Fruit fly (Drosophila melanogaster) whole organism, wandering third instar larva: Measurements from ENCODE around the gene CG13449.
A peak's percentile ranks its signal among the peaks of the same experiment; 100 is the strongest.

ENCODE experiments used
- Abd-B ChIP-seq: fragments of >200 bp; optimal IDR thresholded peaks from 2 replicates; lab custom pipeline; 2017; ENCODE audit warnings: missing biosample characterization, missing genetic modification characterization
- CG32264 ChIP-seq: fragments of 200-800 bp; sonication (Bioruptor generic); optimal IDR thresholded peaks from 2 replicates; lab custom pipeline; 2016; ENCODE audit warnings: missing biosample characterization, missing genetic modification characterization
- CG9705 ChIP-seq: fragments of 200-800 bp; sonication (Bioruptor generic); optimal IDR thresholded peaks from 2 replicates; lab custom pipeline; 2018; ENCODE audit warnings: missing biosample characterization, mild to moderate bottlenecking, missing genetic modification characterization
- CrebA ChIP-seq: fragments of 200-800 bp; sonication (Bioruptor generic); optimal IDR thresholded peaks from 2 replicates; lab custom pipeline; 2016; ENCODE audit warnings: missing biosample characterization, mild to moderate bottlenecking, missing genetic modification characterization, borderline replicate concordance
- Dfd ChIP-seq: fragments of >200 bp; optimal IDR thresholded peaks from 2 replicates; lab custom pipeline; 2017; ENCODE audit warnings: missing biosample characterization, missing genetic modification characterization
- Dif ChIP-seq: fragments of 200-275, 200-300 bp; sonication (Bioruptor generic); optimal IDR thresholded peaks from 2 replicates; lab custom pipeline; 2018; ENCODE audit warnings: missing biosample characterization, missing genetic modification characterization; ENCODE audit not compliant: partially characterized antibody
- GATAd ChIP-seq: sonication (Bioruptor generic); optimal IDR thresholded peaks from 2 replicates; lab custom pipeline; 2016; ENCODE audit warnings: missing biosample characterization, missing genetic modification characterization
- HLH106 ChIP-seq: fragments of 200-800 bp; optimal IDR thresholded peaks from 3 replicates; lab custom pipeline; 2019; ENCODE audit warnings: missing biosample characterization, mild to moderate bottlenecking, missing genetic modification characterization, moderate library complexity
- Hnf4 ChIP-seq: fragments of 200-800 bp; sonication (Bioruptor generic); optimal IDR thresholded peaks from 2 replicates; lab custom pipeline; 2016; ENCODE audit warnings: missing biosample characterization, mild to moderate bottlenecking, missing genetic modification characterization
- Hr78 ChIP-seq: fragments of >200 bp; optimal IDR thresholded peaks from 2 replicates; lab custom pipeline; 2017; ENCODE audit warnings: missing biosample characterization, missing genetic modification characterization
- Hr83 ChIP-seq: fragments of 200-300 bp; sonication (Bioruptor generic); optimal IDR thresholded peaks from 2 replicates; lab custom pipeline; 2016; ENCODE audit warnings: missing biosample characterization, mild to moderate bottlenecking, missing genetic modification characterization, moderate library complexity; ENCODE audit not compliant: poor library complexity, severe bottlenecking
- Jra ChIP-seq: sonication (Bioruptor generic); optimal IDR thresholded peaks from 2 replicates; lab custom pipeline; 2016; ENCODE audit warnings: missing biosample characterization, missing genetic modification characterization
- Mio ChIP-seq: sonication (Bioruptor generic); optimal IDR thresholded peaks from 2 replicates; lab custom pipeline; 2016; ENCODE audit warnings: missing biosample characterization, missing genetic modification characterization
- Myc ChIP-seq: fragments of >200 bp; optimal IDR thresholded peaks from 2 replicates; lab custom pipeline; 2017
- N ChIP-seq: fragments of >200 bp; optimal IDR thresholded peaks from 2 replicates; lab custom pipeline; 2018; ENCODE audit warnings: missing biosample characterization, missing external identifiers, missing genetic modification characterization
- OdsH ChIP-seq: fragments of 200-800 bp; sonication (Bioruptor generic); optimal IDR thresholded peaks from 2 replicates; lab custom pipeline; 2016; ENCODE audit warnings: missing biosample characterization, mild to moderate bottlenecking, missing genetic modification characterization
- Rel ChIP-seq, 2 experiments: fragments of 200-800 bp; sonication (Bioruptor generic) in 1 of 2; optimal IDR thresholded peaks; 2 replicates in 1 of 2; 3 replicates in 1 of 2; lab custom pipeline; 2016 to 2019; ENCODE audit warnings: mild to moderate bottlenecking in 2 of 2, missing biosample characterization in 2 of 2, missing genetic modification characterization in 2 of 2, moderate library complexity in 1 of 2
- Sp1 ChIP-seq: fragments of 200-800 bp; sonication (Bioruptor generic); optimal IDR thresholded peaks from 3 replicates; lab custom pipeline; 2019; ENCODE audit warnings: missing biosample characterization, mild to moderate bottlenecking, missing genetic modification characterization, moderate library complexity
- Vsx2 ChIP-seq: fragments of 200-300, 225-300 bp; sonication (Bioruptor generic); optimal IDR thresholded peaks from 2 replicates; lab custom pipeline; 2018; ENCODE audit warnings: missing biosample characterization, missing genetic modification characterization; ENCODE audit not compliant: partially characterized antibody
- br ChIP-seq: fragments of 200-800 bp; sonication (Bioruptor generic); optimal IDR thresholded peaks from 2 replicates; lab custom pipeline; 2016; ENCODE audit warnings: missing biosample characterization, missing genetic modification characterization
- brk ChIP-seq: fragments of 200-800 bp; sonication (Bioruptor generic); optimal IDR thresholded peaks from 2 replicates; lab custom pipeline; 2016; ENCODE audit warnings: missing biosample characterization, mild to moderate bottlenecking, missing genetic modification characterization
- dl ChIP-seq, 2 experiments: fragments of 175-275, 200-275 bp in 1 of 2; fragments of 200-275 bp in 1 of 2; sonication (Bioruptor generic); optimal IDR thresholded peaks; lab custom pipeline; 2018; ENCODE audit warnings: mild to moderate bottlenecking in 2 of 2, missing biosample characterization in 2 of 2, missing genetic modification characterization in 2 of 2, moderate library complexity in 2 of 2; ENCODE audit not compliant: partially characterized antibody in 2 of 2, insufficient read depth in 1 of 2
- dmrt93B ChIP-seq: fragments of 200-800 bp; sonication (Bioruptor generic); optimal IDR thresholded peaks from 2 replicates; lab custom pipeline; 2018; ENCODE audit warnings: missing biosample characterization, mild to moderate bottlenecking, missing genetic modification characterization
- dsf ChIP-seq: sonication (Bioruptor generic); optimal IDR thresholded peaks from 2 replicates; lab custom pipeline; 2016; ENCODE audit warnings: missing biosample characterization, missing genetic modification characterization, borderline replicate concordance
- ey ChIP-seq: fragments of 200-800 bp; sonication (Bioruptor generic); optimal IDR thresholded peaks from 2 replicates; lab custom pipeline; 2016; ENCODE audit warnings: missing biosample characterization, missing genetic modification characterization
- foxo ChIP-seq, 2 experiments: fragments of 200-800 bp; sonication (Bioruptor generic); optimal IDR thresholded peaks; 2 replicates in 1 of 2; 3 replicates in 1 of 2; lab custom pipeline; 2016 to 2017; ENCODE audit warnings: missing biosample characterization in 2 of 2, missing genetic modification characterization in 2 of 2
- fru ChIP-seq: fragments of 200-800 bp; sonication (Bioruptor generic); optimal IDR thresholded peaks from 3 replicates; lab custom pipeline; 2016; ENCODE audit warnings: missing biosample characterization, mild to moderate bottlenecking, missing genetic modification characterization
- h ChIP-seq: fragments of 200-800 bp; sonication (Bioruptor generic); optimal IDR thresholded peaks from 3 replicates; lab custom pipeline; 2016; ENCODE audit warnings: missing biosample characterization, mild to moderate bottlenecking, missing genetic modification characterization
- jim ChIP-seq: fragments of 175-275, 200-325 bp; sonication (Bioruptor generic); optimal IDR thresholded peaks from 2 replicates; lab custom pipeline; 2016; ENCODE audit warnings: missing biosample characterization, mild to moderate bottlenecking, missing genetic modification characterization
- lola ChIP-seq: fragments of >200 bp; optimal IDR thresholded peaks from 2 replicates; lab custom pipeline; 2017; ENCODE audit warnings: missing biosample characterization, missing genetic modification characterization
- pan ChIP-seq: fragments of >200 bp; optimal IDR thresholded peaks from 2 replicates; lab custom pipeline; 2017
- psq ChIP-seq: fragments of 200-800 bp; sonication (Bioruptor generic); optimal IDR thresholded peaks from 3 replicates; lab custom pipeline; 2017; ENCODE audit warnings: missing biosample characterization, mild to moderate bottlenecking, missing genetic modification characterization, moderate library complexity
- rgr ChIP-seq: fragments of 200-800 bp; sonication (Bioruptor generic); optimal IDR thresholded peaks from 3 replicates; lab custom pipeline; 2016; ENCODE audit warnings: missing biosample characterization, mild to moderate bottlenecking, missing genetic modification characterization
- sage ChIP-seq: fragments of 200-800 bp; sonication (Bioruptor generic); optimal IDR thresholded peaks from 2 replicates; lab custom pipeline; 2016; ENCODE audit warnings: missing biosample characterization, mild to moderate bottlenecking, missing genetic modification characterization
- sv ChIP-seq: fragments of 200-800 bp; sonication (Bioruptor generic); optimal IDR thresholded peaks from 3 replicates; lab custom pipeline; 2016; ENCODE audit warnings: missing biosample characterization, missing genetic modification characterization
- tai ChIP-seq: sonication (Bioruptor generic); optimal IDR thresholded peaks from 2 replicates; lab custom pipeline; 2016; ENCODE audit warnings: missing biosample characterization, missing genetic modification characterization
- usp ChIP-seq: fragments of >200 bp; optimal IDR thresholded peaks from 2 replicates; lab custom pipeline; 2017; ENCODE audit warnings: missing biosample characterization, missing genetic modification characterization
- woc ChIP-seq: sonication (Bioruptor generic); optimal IDR thresholded peaks from 2 replicates; lab custom pipeline; 2016; ENCODE audit warnings: missing biosample characterization, mild to moderate bottlenecking, missing genetic modification characterization

The CG13449 gene

dm6 chr3L:15624097-15624496 lies 11.5 kb upstream of the CG13449 start:
- no peak for TF ChIP-seq Jra (GFP tag; lab: Kevin White, UChicago)

- TF ChIP-seq Myc (lab: Kevin White, UChicago) (peak; percentile 23), N (GFP tag; lab: Kevin White, UChicago) (peak; percentile 29), dsf (GFP tag; lab: Kevin White, UChicago) (peak; percentile 85), sage (GFP tag; lab: Kevin White, UChicago) (peak; percentile 55), Vsx2 (GFP tag; lab: Kevin White, UChicago) (peak; percentile 48), sv (GFP tag; lab: Kevin White, UChicago) (peak; percentile 70), tai (GFP tag; lab: Kevin White, UChicago) (peak; percentile 95), CG9705 (GFP tag; lab: Kevin White, UChicago) (peak; percentile 78), Hr83 (GFP tag; lab: Kevin White, UChicago) (peak; percentile 99), jim (peak; percentile 26), Mio (GFP tag; lab: Kevin White, UChicago) (peak; percentile 81), dmrt93B (GFP tag; lab: Kevin White, UChicago) (peak; percentile 78), CG32264 (peak; percentile 89), CrebA (GFP tag; lab: Kevin White, UChicago) (peak; percentile 28), Abd-B (no peak), woc (GFP tag; lab: Kevin White, UChicago) (peak; percentile 60), Sp1 (peak; percentile 71), Dfd (GFP tag; lab: Kevin White, UChicago) (no peak), foxo (GFP tag; optimal IDR thresholded peaks at IDR 0.05; lab: Kevin White, UChicago) (peak; percentile 64 to 95), brk (GFP tag; lab: Kevin White, UChicago) (peak; percentile 85), OdsH (GFP tag; lab: Kevin White, UChicago) (peak; percentile 79), lola (GFP tag; lab: Kevin White, UChicago) (no peak), Hr78 (no peak), usp (GFP tag; lab: Kevin White, UChicago) (no peak), Rel (GFP tag; optimal IDR thresholded peaks at IDR 0.05; lab: Kevin White, UChicago) (no peak), Rel (tag; optimal IDR thresholded peaks at IDR 0.05; lab: Kevin White, UChicago) (peak; percentile 82), pan (no peak), fru (GFP tag; lab: Kevin White, UChicago) (peak; percentile 87), Hnf4 (GFP tag; lab: Kevin White, UChicago) (peak; percentile 98), ey (GFP tag; lab: Kevin White, UChicago) (peak; percentile 88), Dif (GFP tag; lab: Kevin White, UChicago) (peak; percentile 67), br (GFP tag; lab: Kevin White, UChicago) (peak; percentile 94), dl (GFP tag; optimal IDR thresholded peaks at IDR 0.05; lab: Kevin White, UChicago; ENCODE audit: insufficient read depth in 1 of 2, partially characterized antibody in 2 of 2) (peak; percentile 21 to 62), HLH106 (tag; lab: Kevin White, UChicago) (peak; percentile 73), h (GFP tag; lab: Kevin White, UChicago) (peak; percentile 94), Jra (GFP tag; lab: Kevin White, UChicago) (peak; percentile 94), psq (GFP tag; lab: Kevin White, UChicago) (peak; percentile 87), GATAd (GFP tag; lab: Kevin White, UChicago) (peak; percentile 81), rgr (peak; percentile 95)
Observed at dm6 chr3L:15619626-15620247, 7.1 kb upstream of the CG13449 start, which contains the start of gene Phs. Phs (plus strand) TSS chr3L:15619901.
